Fruit fly (Drosophila melanogaster) whole organism, embryonic: ENCODE data around the gene CG12116.

Experiments
- ATbp ChIP-seq: fragments of 200-800 bp; sonication (Bioruptor generic); optimal IDR thresholded peaks from 2 replicates; lab custom pipeline; 2017; ENCODE audit warnings: missing biosample characterization, mild to moderate bottlenecking, missing genetic modification characterization, missing genetic modification reagents
- Asciz ChIP-seq: fragments of 200-800 bp; sonication (Bioruptor generic); optimal IDR thresholded peaks from 2 replicates; lab custom pipeline; 2017; ENCODE audit warnings: missing biosample characterization, mild to moderate bottlenecking, missing genetic modification characterization, missing genetic modification reagents
- BtbVII ChIP-seq: fragments of 200-800 bp; sonication (Bioruptor generic); optimal IDR thresholded peaks from 3 replicates; lab custom pipeline; 2017; ENCODE audit warnings: missing biosample characterization, mild to moderate bottlenecking, missing genetic modification characterization
- CG10321 ChIP-seq: fragments of 200-800 bp; sonication (Bioruptor generic); IDR thresholded peaks from 2 replicates; pipeline ENCODE4 v1.3.6; 2022; ENCODE audit warnings: missing biosample characterization, missing genetic modification characterization
- CG10654 ChIP-seq: fragments of 200-800 bp; sonication (Bioruptor generic); optimal IDR thresholded peaks from 2 replicates; lab custom pipeline; 2016; ENCODE audit warnings: missing biosample characterization, missing genetic modification characterization
- CG10959 ChIP-seq: fragments of 200-800 bp; sonication (Bioruptor generic); IDR thresholded peaks from 2 replicates; pipeline ENCODE4 v1.3.6; 2022; ENCODE audit warnings: missing biosample characterization, missing genetic modification characterization
- CG10979 ChIP-seq: fragments of 200-800 bp; sonication (Bioruptor generic); optimal IDR thresholded peaks from 2 replicates; lab custom pipeline; 2018; ENCODE audit warnings: missing biosample characterization, mild to moderate bottlenecking, missing genetic modification characterization, moderate library complexity
- CG13894 ChIP-seq: fragments of 200-800 bp; sonication (Bioruptor generic); optimal IDR thresholded peaks from 3 replicates; lab custom pipeline; 2018; ENCODE audit warnings: missing biosample characterization, mild to moderate bottlenecking, missing genetic modification characterization, moderate library complexity
- CG17568 ChIP-seq: fragments of 200-800 bp; sonication (Bioruptor generic); optimal IDR thresholded peaks from 2 replicates; lab custom pipeline; 2018; ENCODE audit warnings: missing biosample characterization, mild to moderate bottlenecking, missing genetic modification characterization, moderate library complexity
- CG18599 ChIP-seq: fragments of 200-800 bp; sonication (Bioruptor generic); optimal IDR thresholded peaks from 3 replicates; lab custom pipeline; 2017; ENCODE audit warnings: missing biosample characterization, missing genetic modification characterization, mild to moderate bottlenecking, moderate library complexity, missing genetic modification reagents
- CG18619 ChIP-seq: fragments of 200-800 bp; sonication (Bioruptor generic); optimal IDR thresholded peaks from 3 replicates; lab custom pipeline; 2017; ENCODE audit warnings: missing biosample characterization, mild to moderate bottlenecking, missing genetic modification characterization
- CG30431 ChIP-seq: fragments of 200-800 bp; sonication (Bioruptor generic); optimal IDR thresholded peaks from 2 replicates; lab custom pipeline; 2017; ENCODE audit warnings: missing biosample characterization, missing genetic modification characterization
- CG31365 ChIP-seq: fragments of 200-800 bp; sonication (Bioruptor generic); optimal IDR thresholded peaks from 2 replicates; lab custom pipeline; 2018; ENCODE audit warnings: missing biosample characterization, mild to moderate bottlenecking, missing genetic modification characterization
- CG42726 ChIP-seq: fragments of 200-800 bp; sonication (Bioruptor generic); IDR thresholded peaks from 2 replicates; pipeline ENCODE4 v1.3.6; 2022; ENCODE audit warnings: missing biosample characterization, missing genetic modification characterization; ENCODE audit not compliant: partially characterized antibody
- CG4282 ChIP-seq: fragments of 200-800 bp; sonication (Bioruptor generic); optimal IDR thresholded peaks from 2 replicates; lab custom pipeline; 2016; ENCODE audit warnings: missing biosample characterization, missing genetic modification characterization
- CG5180 ChIP-seq: fragments of 200-800 bp; sonication (Bioruptor generic); optimal IDR thresholded peaks from 3 replicates; lab custom pipeline; 2017; ENCODE audit warnings: missing biosample characterization, missing genetic modification characterization, mild to moderate bottlenecking, moderate library complexity, missing genetic modification reagents
- CG7556 ChIP-seq: fragments of 200-800 bp; sonication (Bioruptor generic); optimal IDR thresholded peaks from 2 replicates; lab custom pipeline; 2017; ENCODE audit warnings: missing biosample characterization, mild to moderate bottlenecking, missing genetic modification characterization
- CG9609 ChIP-seq: fragments of 200-800 bp; sonication (Bioruptor generic); optimal IDR thresholded peaks from 3 replicates; lab custom pipeline; 2016; ENCODE audit warnings: missing biosample characterization, missing genetic modification characterization
- CoRest ChIP-seq: fragments of 200-800 bp; sonication (Bioruptor generic); optimal IDR thresholded peaks from 3 replicates; lab custom pipeline; 2018; ENCODE audit warnings: missing biosample characterization, mild to moderate bottlenecking, missing genetic modification characterization, moderate library complexity
- Dip3 ChIP-seq: fragments of 200-800 bp; sonication (Bioruptor generic); optimal IDR thresholded peaks from 3 replicates; lab custom pipeline; 2016; ENCODE audit warnings: missing biosample characterization, missing genetic modification characterization
- HLH4C ChIP-seq: fragments of 200-800 bp; sonication (Bioruptor generic); IDR thresholded peaks from 3 replicates; pipeline ENCODE4 v1.3.6; 2022; ENCODE audit warnings: missing biosample characterization, missing genetic modification characterization; ENCODE audit not compliant: partially characterized antibody
- Med ChIP-seq: fragments of 200-800 bp; sonication (Bioruptor generic); peaks from one replicate; lab custom pipeline; 2016; ENCODE audit warnings: missing biosample characterization, missing genetic modification characterization, mild to moderate bottlenecking, inconsistent platforms, moderate library complexity
- NFAT ChIP-seq: fragments of 200-800 bp; sonication (Bioruptor generic); IDR thresholded peaks from 2 replicates; pipeline ENCODE4 v1.3.6; 2022; ENCODE audit warnings: missing biosample characterization, missing genetic modification characterization
- PHDP ChIP-seq: fragments of 200-800 bp; sonication (Bioruptor generic); optimal IDR thresholded peaks from 3 replicates; lab custom pipeline; 2018; ENCODE audit warnings: missing biosample characterization, mild to moderate bottlenecking, missing genetic modification characterization, moderate library complexity
- Pdp1 ChIP-seq, 2 experiments: fragments of 200-800 bp; sonication (Bioruptor generic); optimal IDR thresholded peaks; 3 replicates each; lab custom pipeline; 2016; ENCODE audit warnings: missing biosample characterization in 2 of 2, missing genetic modification characterization in 2 of 2, mild to moderate bottlenecking in 1 of 2, moderate library complexity in 1 of 2
- Scr ChIP-seq: fragments of 200-800 bp; sonication (Bioruptor generic); IDR thresholded peaks from 2 replicates; pipeline ENCODE4 v1.3.6; 2022; ENCODE audit warnings: missing biosample characterization, missing genetic modification characterization; ENCODE audit not compliant: partially characterized antibody
- Taf1 ChIP-seq: fragments of 200-800 bp; sonication (Bioruptor generic); IDR thresholded peaks from 2 replicates; pipeline ENCODE4 v1.3.6; 2022; ENCODE audit warnings: missing biosample characterization, missing genetic modification characterization
- Vsx1 ChIP-seq: fragments of 200-800 bp; sonication (Bioruptor generic); optimal IDR thresholded peaks from 2 replicates; lab custom pipeline; 2017; ENCODE audit warnings: missing biosample characterization, mild to moderate bottlenecking, missing genetic modification characterization, missing genetic modification reagents
- amos ChIP-seq: fragments of 200-800 bp; sonication (Bioruptor generic); IDR thresholded peaks from 2 replicates; pipeline ENCODE4 v1.3.6; 2022; ENCODE audit warnings: missing biosample characterization, missing genetic modification characterization; ENCODE audit not compliant: partially characterized antibody
- chif ChIP-seq, 2 experiments: fragments of 200-800 bp; sonication (Bioruptor generic); optimal IDR thresholded peaks; 3 replicates each; lab custom pipeline; 2016; ENCODE audit warnings: missing biosample characterization in 2 of 2, missing genetic modification characterization in 2 of 2
- esg ChIP-seq: fragments of 200-800 bp; sonication (Bioruptor generic); conservative IDR thresholded peaks from 2 replicates; pipeline ENCODE4 v1.3.6; 2022; ENCODE audit warnings: missing biosample characterization, missing genetic modification characterization
- fd3F ChIP-seq: fragments of 200-800 bp; sonication (Bioruptor generic); optimal IDR thresholded peaks from 2 replicates; lab custom pipeline; 2018; ENCODE audit warnings: missing biosample characterization, mild to moderate bottlenecking, missing genetic modification characterization, moderate library complexity
- gcm ChIP-seq: fragments of 200-800 bp; sonication (Bioruptor generic); optimal IDR thresholded peaks from 2 replicates; lab custom pipeline; 2019; ENCODE audit warnings: missing biosample characterization, mild to moderate bottlenecking, missing genetic modification characterization, moderate library complexity
- grau ChIP-seq: fragments of 200-800 bp; optimal IDR thresholded peaks from 3 replicates; lab custom pipeline; 2019; ENCODE audit warnings: missing biosample characterization, mild to moderate bottlenecking, missing genetic modification characterization, moderate library complexity
- gsb-n ChIP-seq: fragments of 200-800 bp; sonication (Bioruptor generic); optimal IDR thresholded peaks from 3 replicates; lab custom pipeline; 2018; ENCODE audit warnings: missing biosample characterization, mild to moderate bottlenecking, missing genetic modification characterization
- jigr1 ChIP-seq: fragments of 200-800 bp; sonication (Bioruptor generic); IDR thresholded peaks from 3 replicates; pipeline ENCODE4 v1.3.6; 2022; ENCODE audit warnings: missing biosample characterization, missing genetic modification characterization
- knrl ChIP-seq: fragments of 200-800 bp; sonication (Bioruptor generic); IDR thresholded peaks from 3 replicates; pipeline ENCODE4 v1.3.6; 2022; ENCODE audit warnings: missing biosample characterization, missing genetic modification characterization; ENCODE audit not compliant: partially characterized antibody
- maf-S ChIP-seq: fragments of 200-800 bp; sonication (Bioruptor generic); optimal IDR thresholded peaks from 2 replicates; lab custom pipeline; 2016; ENCODE audit warnings: missing biosample characterization, missing genetic modification characterization
- mld ChIP-seq: fragments of 200-800 bp; sonication (Bioruptor generic); IDR thresholded peaks from 3 replicates; pipeline ENCODE4 v1.3.6; 2022; ENCODE audit warnings: missing biosample characterization, missing genetic modification characterization; ENCODE audit not compliant: partially characterized antibody
- nmo ChIP-seq: fragments of 200-800 bp; sonication (Bioruptor generic); optimal IDR thresholded peaks from 2 replicates; lab custom pipeline; 2018; ENCODE audit warnings: missing biosample characterization, mild to moderate bottlenecking, missing genetic modification characterization, moderate library complexity
- org-1 ChIP-seq: fragments of 200-800 bp; sonication (Bioruptor generic); optimal IDR thresholded peaks from 2 replicates; lab custom pipeline; 2017; ENCODE audit warnings: missing biosample characterization, missing genetic modification characterization
- otp ChIP-seq: fragments of 200-800 bp; sonication (Bioruptor generic); IDR thresholded peaks from 3 replicates; pipeline ENCODE4, ENCODE4 v1.3.6; 2022; ENCODE audit warnings: missing biosample characterization, missing genetic modification characterization
- prd ChIP-seq, 3 experiments: fragments of >200 bp in 2 of 3; fragments of 200-800 bp in 1 of 3; sonication (Bioruptor generic) in 1 of 3; optimal IDR thresholded peaks in 2 of 3; IDR thresholded peaks in 1 of 3; 2 replicates in 2 of 3; 3 replicates in 1 of 3; pipeline versions ENCODE4 v1.3.6 to Lab custom; 2017 to 2022; ENCODE audit warnings: missing biosample characterization in 1 of 3, missing genetic modification characterization in 1 of 3
- row ChIP-seq: fragments of 200-800 bp; sonication (Bioruptor generic); IDR thresholded peaks from 3 replicates; pipeline ENCODE4 v1.3.6; 2022; ENCODE audit warnings: missing biosample characterization, missing genetic modification characterization
- run ChIP-seq: fragments of 200-800 bp; sonication (Bioruptor generic); optimal IDR thresholded peaks from 3 replicates; lab custom pipeline; 2018; ENCODE audit warnings: missing biosample characterization, mild to moderate bottlenecking, missing genetic modification characterization
- seq ChIP-seq: fragments of 200-800 bp; sonication (Bioruptor generic); IDR thresholded peaks from 2 replicates; pipeline ENCODE4 v1.3.6; 2022; ENCODE audit warnings: missing biosample characterization, missing genetic modification characterization
- slou ChIP-seq: fragments of 200-800 bp; sonication (Bioruptor generic); optimal IDR thresholded peaks from 3 replicates; lab custom pipeline; 2016; ENCODE audit warnings: missing biosample characterization, missing genetic modification characterization
- tin ChIP-seq: fragments of 200-800 bp; sonication (Bioruptor generic); optimal IDR thresholded peaks from 3 replicates; lab custom pipeline; 2016; ENCODE audit warnings: missing biosample characterization, missing genetic modification characterization

Gene CG12116

dm6 chrX:8444883-8445572, 23.8 kb downstream of the CG12116 start (continued):
- TF ChIP-seq Pdp1 (GFP tag; optimal IDR thresholded peaks at IDR 0.05; lab: Kevin White, UChicago) (peak in 1 of 2 experiments; percentile 11), jigr1 (GFP tag; lab: Robert Waterston, UW) (no peak), CG18619 (GFP tag; lab: Kevin White, UChicago) (no peak), grau (peak; percentile 81), Taf1 (no peak), NFAT (GFP tag; lab: Robert Waterston, UW) (no peak), CG17568 (GFP tag; lab: Kevin White, UChicago) (no peak), amos (GFP tag; lab: Robert Waterston, UW) (no peak), CG30431 (GFP tag; lab: Kevin White, UChicago) (no peak), maf-S (GFP tag; lab: Kevin White, UChicago) (no peak), Asciz (no peak), CG5180 (GFP tag; lab: Kevin White, UChicago) (no peak), CG4282 (GFP tag; lab: Kevin White, UChicago) (no peak), CG9609 (GFP tag; lab: Kevin White, UChicago) (no peak), CG7556 (GFP tag; lab: Kevin White, UChicago) (peak; percentile 66), tin (peak; percentile 5), Med (GFP tag; lab: Kevin White, UChicago) (peak; percentile 76), CoRest (tag; lab: Kevin White, UChicago) (peak; percentile 77), CG10959 (GFP tag; lab: Robert Waterston, UW) (peak; percentile 29; the same call in 1 of the 2 replicates), CG10321 (no peak), slou (GFP tag; lab: Kevin White, UChicago) (no peak), run (tag; lab: Kevin White, UChicago) (no peak), mld (GFP tag; lab: Robert Waterston, UW) (no peak), ATbp (GFP tag; lab: Kevin White, UChicago) (peak; percentile 34), otp (GFP tag; lab: Robert Waterston, UW) (no peak), gcm (peak; percentile 73), seq (GFP tag; lab: Robert Waterston, UW) (no peak), Scr (GFP tag; lab: Robert Waterston, UW) (no peak), CG42726 (GFP tag; lab: Robert Waterston, UW) (no peak), chif (GFP tag; optimal IDR thresholded peaks at IDR 0.05; lab: Kevin White, UChicago) (no peak), gsb-n (tag; lab: Kevin White, UChicago) (peak; percentile 71), CG13894 (tag; lab: Kevin White, UChicago) (no peak), fd3F (GFP tag; lab: Kevin White, UChicago) (peak; percentile 2), row (GFP tag; lab: Robert Waterston, UW) (peak; percentile 54; the same call in 2 of the 3 replicates), BtbVII (peak; percentile 11), nmo (GFP tag; lab: Kevin White, UChicago) (peak; percentile 79), Vsx1 (GFP tag; lab: Kevin White, UChicago) (no peak), HLH4C (GFP tag; lab: Robert Waterston, UW) (no peak), CG10979 (tag; lab: Kevin White, UChicago) (peak; percentile 86), Dip3 (GFP tag; lab: Kevin White, UChicago) (no peak), PHDP (tag; lab: Kevin White, UChicago) (peak; percentile 64), prd (optimal IDR thresholded peaks at IDR 0.05; lab: Kevin White, UChicago) (no peak), prd (GFP tag; IDR thresholded peaks at IDR 0.05; lab: Robert Waterston, UW) (peak; percentile 66), CG10654 (GFP tag; lab: Kevin White, UChicago) (no peak), knrl (no peak), CG31365 (no peak), CG18599 (peak; percentile 37), org-1 (GFP tag; lab: Kevin White, UChicago) (peak; percentile 7), esg (GFP tag; lab: Robert Waterston, UW) (0 out of 2 replicates have a peak, but pooled peaks have one; percentile 17)
